Fruit fly (Drosophila melanogaster): ENCODE data around the gene CG7872.

The CG7872 gene

dm6 chrX:15601285-15601684 is 23.3 kb downstream of the CG7872 start:
- no peak for TF ChIP-seq danr (GFP tag; IDR thresholded peaks at IDR 0.05)
- TF ChIP-seq Med (GFP tag) = peak; percentile 42
- peak; percentile 71 for TF ChIP-seq Ets65A (GFP tag)
- TF ChIP-seq Drgx (GFP tag; IDR thresholded peaks at IDR 0.05) = peak; percentile 41

DNA sequence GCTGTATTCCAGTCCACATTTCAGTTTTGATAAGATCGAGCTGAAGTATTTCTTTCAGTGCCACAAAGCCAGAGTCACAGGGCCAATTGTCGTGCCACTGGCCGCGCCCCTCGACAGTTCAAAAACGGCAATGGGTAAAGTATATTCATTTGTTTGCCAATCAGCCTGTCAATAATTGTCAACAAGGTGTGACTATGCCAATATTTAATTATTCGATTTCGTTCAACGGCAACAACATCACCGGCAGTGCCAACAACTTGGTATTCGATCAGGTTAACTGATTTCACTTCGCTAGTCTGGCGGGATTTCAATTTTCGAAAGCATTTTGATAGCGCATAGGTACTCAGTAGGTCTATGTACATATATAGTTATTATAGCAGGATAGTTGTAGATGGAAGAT is 24.4 kb downstream of the CG7872 start:
- TF ChIP-seq CG11456 (GFP tag; IDR thresholded peaks at IDR 0.05) (0 out of 3 replicates have a peak, but pooled peaks have one; percentile 3), CG15269 (tag; optimal IDR thresholded peaks at IDR 0.05) (peak; percentile 11), esg (GFP tag; conservative IDR thresholded peaks at IDR 0.05) (no peak), CG14441 (GFP tag; IDR thresholded peaks at IDR 0.05) (0 out of 2 replicates have a peak, but pooled peaks have one; percentile 19), mam (GFP tag; optimal IDR thresholded peaks at IDR 0.05) (no peak), CG12659 (GFP tag; optimal IDR thresholded peaks at IDR 0.05) (peak; percentile 6), Hr39 (optimal IDR thresholded peaks at IDR 0.05) (no peak), CG2678 (tag; optimal IDR thresholded peaks at IDR 0.05) (peak; percentile 40), lab (GFP tag; optimal IDR thresholded peaks at IDR 0.05) (peak; percentile 54), yki (optimal IDR thresholded peaks at IDR 0.05) (no peak), seq (GFP tag; IDR thresholded peaks at IDR 0.05) (peak; percentile 43; the same call in 1 of the 2 replicates), Meics (GFP tag; optimal IDR thresholded peaks at IDR 0.05) (peak; percentile 29), fd64A (GFP tag; optimal IDR thresholded peaks at IDR 0.05) (no peak), hkb (optimal IDR thresholded peaks at IDR 0.05) (no peak), hkb (GFP tag; IDR thresholded peaks at IDR 0.05) (peak; percentile 41; the same call in 1 of the 2 replicates), Rfx (GFP tag; IDR thresholded peaks at IDR 0.05) (peak; percentile 45), tgo (GFP tag; IDR thresholded peaks at IDR 0.05) (0 out of 3 replicates have a peak, but pooled peaks have one; percentile 15), CG1233 (GFP tag; optimal IDR thresholded peaks at IDR 0.05) (peak; percentile 4), Hey (tag; optimal IDR thresholded peaks at IDR 0.05) (no peak), CG17359 (tag; optimal IDR thresholded peaks at IDR 0.05) (peak; percentile 26), Med (GFP tag) (peak; percentile 75), E2f2 (GFP tag; IDR thresholded peaks at IDR 0.05) (peak; percentile 27), PHDP (tag; optimal IDR thresholded peaks at IDR 0.05) (peak; percentile 16), so (GFP tag; IDR thresholded peaks at IDR 0.05) (0 out of 3 replicates have a peak, but pooled peaks have one; percentile 28), CG11504 (tag; optimal IDR thresholded peaks at IDR 0.05) (peak; percentile 6), ase (GFP tag; IDR thresholded peaks at IDR 0.05) (no peak), ATbp (GFP tag; optimal IDR thresholded peaks at IDR 0.05) (peak; percentile 38), al (GFP tag; IDR thresholded peaks at IDR 0.05) (no peak), mirr (GFP tag; optimal IDR thresholded peaks at IDR 0.05) (peak; percentile 51), HLH3B (GFP tag; IDR thresholded peaks at IDR 0.05) (peak; percentile 13; the same call in 1 of the 2 replicates), schlank (tag; optimal IDR thresholded peaks at IDR 0.05) (peak; percentile 11), CG43689 (GFP tag; IDR thresholded peaks at IDR 0.05) (0 out of 2 replicates have a peak, but pooled peaks have one; percentile 8), CG12769 (tag; optimal IDR thresholded peaks at IDR 0.05) (peak; percentile 43), CrebB (tag; optimal IDR thresholded peaks at IDR 0.05) (peak; percentile 12), wdn (GFP tag; IDR thresholded peaks at IDR 0.05) (0 out of 2 replicates have a peak, but pooled peaks have one; percentile 24), CG1602 (GFP tag; optimal IDR thresholded peaks at IDR 0.05) (no peak), HHEX (GFP tag; optimal IDR thresholded peaks at IDR 0.05) (peak; percentile 12), CG3281 (GFP tag; optimal IDR thresholded peaks at IDR 0.05) (peak; percentile 11), ci (GFP tag; IDR thresholded peaks at IDR 0.05) (0 out of 3 replicates have a peak, but pooled peaks have one; percentile 52), CG18599 (GFP tag; optimal IDR thresholded peaks at IDR 0.05) (peak; percentile 24), bcd (GFP tag; optimal IDR thresholded peaks at IDR 0.05) (peak; percentile 4), run (tag; optimal IDR thresholded peaks at IDR 0.05) (no peak), Atf6 (GFP tag; IDR thresholded peaks at IDR 0.05) (0 out of 2 replicates have a peak, but pooled peaks have one; percentile 27), CG8290 (GFP tag; optimal IDR thresholded peaks at IDR 0.05) (no peak), CG8290 (tag; optimal IDR thresholded peaks at IDR 0.05) (peak in 1 of 2 experiments; percentile 75), dysf (GFP tag; IDR thresholded peaks at IDR 0.05) (0 out of 3 replicates have a peak, but pooled peaks have one; percentile 23), sob (GFP tag; IDR thresholded peaks at IDR 0.05) (0 out of 2 replicates have a peak, but pooled peaks have one; percentile 21)

All from whole organism, embryonic.